Fruit fly (Drosophila melanogaster) whole organism, embryonic: Measurements from ENCODE around the gene CG43737.

Experiments used
- CG10267 ChIP-seq: fragments of 200-800 bp; sonication (Bioruptor generic); optimal IDR thresholded peaks from 2 replicates; lab custom pipeline; 2018; ENCODE audit warnings: missing biosample characterization, mild to moderate bottlenecking, missing genetic modification characterization, moderate library complexity
- CG11247 ChIP-seq: fragments of 200-800 bp; sonication (Bioruptor generic); IDR thresholded peaks from 2 replicates; pipeline ENCODE4 v1.3.6; 2022; ENCODE audit warnings: missing biosample characterization, missing genetic modification characterization
- CG11504 ChIP-seq: fragments of 200-800 bp; sonication (Bioruptor generic); optimal IDR thresholded peaks from 3 replicates; lab custom pipeline; 2019; ENCODE audit warnings: missing biosample characterization, mild to moderate bottlenecking, missing genetic modification characterization, moderate library complexity
- CG13894 ChIP-seq: fragments of 200-800 bp; sonication (Bioruptor generic); optimal IDR thresholded peaks from 3 replicates; lab custom pipeline; 2018; ENCODE audit warnings: missing biosample characterization, mild to moderate bottlenecking, missing genetic modification characterization, moderate library complexity
- CG14050 ChIP-seq: fragments of 200-800 bp; sonication (Bioruptor generic); IDR thresholded peaks from 3 replicates; pipeline ENCODE4 v1.3.6; 2022; ENCODE audit warnings: missing biosample characterization, missing genetic modification characterization
- CG14667 ChIP-seq: fragments of 200-800 bp; sonication (Bioruptor generic); IDR thresholded peaks from 2 replicates; pipeline ENCODE4 v1.3.6; 2022; ENCODE audit warnings: missing biosample characterization, missing genetic modification characterization
- CG15514 ChIP-seq: fragments of 200-800 bp; sonication (Bioruptor generic); optimal IDR thresholded peaks from 3 replicates; lab custom pipeline; 2017; ENCODE audit warnings: missing biosample characterization, missing genetic modification characterization, mild to moderate bottlenecking, moderate library complexity, missing genetic modification reagents
- CG1602 ChIP-seq: fragments of 200-800 bp; sonication (Bioruptor generic); optimal IDR thresholded peaks from 3 replicates; lab custom pipeline; 2016; ENCODE audit warnings: missing biosample characterization, missing genetic modification characterization
- CG17361 ChIP-seq: fragments of 200-800 bp; sonication (Bioruptor generic); IDR thresholded peaks from 3 replicates; pipeline ENCODE4 v1.3.6; 2022; ENCODE audit warnings: missing biosample characterization, missing genetic modification characterization
- CG17385 ChIP-seq: fragments of 200-800 bp; sonication (Bioruptor generic); optimal IDR thresholded peaks from 3 replicates; lab custom pipeline; 2018; ENCODE audit warnings: missing biosample characterization, mild to moderate bottlenecking, missing genetic modification characterization
- CG17568 ChIP-seq: fragments of 200-800 bp; sonication (Bioruptor generic); optimal IDR thresholded peaks from 2 replicates; lab custom pipeline; 2018; ENCODE audit warnings: missing biosample characterization, mild to moderate bottlenecking, missing genetic modification characterization, moderate library complexity
- CG2678 ChIP-seq: fragments of 200-800 bp; sonication (Bioruptor generic); optimal IDR thresholded peaks from 3 replicates; lab custom pipeline; 2019; ENCODE audit warnings: missing biosample characterization, mild to moderate bottlenecking, missing genetic modification characterization, moderate library complexity
- CG3281 ChIP-seq: fragments of 200-800 bp; sonication (Bioruptor generic); optimal IDR thresholded peaks from 3 replicates; lab custom pipeline; 2017; ENCODE audit warnings: missing biosample characterization, mild to moderate bottlenecking, missing genetic modification characterization
- CG4730 ChIP-seq: fragments of 200-800 bp; sonication (Bioruptor generic); IDR thresholded peaks from 2 replicates; pipeline ENCODE4 v1.3.6; 2022; ENCODE audit warnings: missing biosample characterization, missing genetic modification characterization
- CG5180 ChIP-seq: fragments of 200-800 bp; sonication (Bioruptor generic); optimal IDR thresholded peaks from 3 replicates; lab custom pipeline; 2017; ENCODE audit warnings: missing biosample characterization, missing genetic modification characterization, mild to moderate bottlenecking, moderate library complexity, missing genetic modification reagents
- CG9727 ChIP-seq: fragments of 200-800 bp; sonication (Bioruptor generic); optimal IDR thresholded peaks from 3 replicates; lab custom pipeline; 2017; ENCODE audit warnings: missing biosample characterization, mild to moderate bottlenecking, missing genetic modification characterization
- CG9797 ChIP-seq: fragments of 200-800 bp; sonication (Bioruptor generic); optimal IDR thresholded peaks from 3 replicates; lab custom pipeline; 2018; ENCODE audit warnings: missing biosample characterization, mild to moderate bottlenecking, missing genetic modification characterization
- CG9932 ChIP-seq: fragments of 200-800 bp; sonication (Bioruptor generic); IDR thresholded peaks from 2 replicates; pipeline ENCODE4 v1.3.6; 2022; ENCODE audit warnings: missing biosample characterization, missing genetic modification characterization
- Dad ChIP-seq: fragments of 200-800 bp; sonication (Bioruptor generic); optimal IDR thresholded peaks from 3 replicates; lab custom pipeline; 2016; ENCODE audit warnings: missing biosample characterization, missing genetic modification characterization
- Deaf1 ChIP-seq: fragments of 200-800 bp; optimal IDR thresholded peaks from 3 replicates; lab custom pipeline; 2019; ENCODE audit warnings: missing biosample characterization, mild to moderate bottlenecking, missing genetic modification characterization, moderate library complexity
- ERR ChIP-seq: fragments of 200-800 bp; sonication (Bioruptor generic); optimal IDR thresholded peaks from 2 replicates; lab custom pipeline; 2016; ENCODE audit warnings: missing biosample characterization, missing genetic modification characterization
- HLH4C ChIP-seq: fragments of 200-800 bp; sonication (Bioruptor generic); IDR thresholded peaks from 3 replicates; pipeline ENCODE4 v1.3.6; 2022; ENCODE audit warnings: missing biosample characterization, missing genetic modification characterization; ENCODE audit not compliant: partially characterized antibody
- Hr3 ChIP-seq: fragments of 200-800 bp; sonication (Bioruptor generic); optimal IDR thresholded peaks from 3 replicates; lab custom pipeline; 2016; ENCODE audit warnings: missing biosample characterization, missing genetic modification characterization
- Jarid2 ChIP-seq: fragments of 200-800 bp; sonication (Bioruptor generic); optimal IDR thresholded peaks from 3 replicates; lab custom pipeline; 2017; ENCODE audit warnings: mild to moderate bottlenecking, missing biosample characterization, missing genetic modification reagents, missing genetic modification characterization
- Med ChIP-seq: fragments of 200-800 bp; sonication (Bioruptor generic); peaks from one replicate; lab custom pipeline; 2016; ENCODE audit warnings: missing biosample characterization, missing genetic modification characterization, mild to moderate bottlenecking, inconsistent platforms, moderate library complexity
- NC2β ChIP-seq: fragments of 200-800 bp; sonication (Bioruptor generic); optimal IDR thresholded peaks from 2 replicates; lab custom pipeline; 2016; ENCODE audit warnings: missing biosample characterization, missing genetic modification characterization
- Oli ChIP-seq: fragments of 200-800 bp; sonication (Bioruptor generic); optimal IDR thresholded peaks from 2 replicates; lab custom pipeline; 2018; ENCODE audit warnings: missing biosample characterization, mild to moderate bottlenecking, missing genetic modification characterization, moderate library complexity
- Scr ChIP-seq: fragments of 200-800 bp; sonication (Bioruptor generic); IDR thresholded peaks from 2 replicates; pipeline ENCODE4 v1.3.6; 2022; ENCODE audit warnings: missing biosample characterization, missing genetic modification characterization; ENCODE audit not compliant: partially characterized antibody
- Six4 ChIP-seq: fragments of 200-800 bp; sonication (Bioruptor generic); optimal IDR thresholded peaks from 2 replicates; lab custom pipeline; 2016; ENCODE audit warnings: missing biosample characterization, missing genetic modification characterization
- Sox100B ChIP-seq: fragments of 200-800 bp; sonication (Bioruptor generic); optimal IDR thresholded peaks from 3 replicates; lab custom pipeline; 2018; ENCODE audit warnings: missing biosample characterization, mild to moderate bottlenecking, missing genetic modification characterization
- ara ChIP-seq: fragments of 200-800 bp; sonication (Bioruptor generic); IDR thresholded peaks from 2 replicates; pipeline ENCODE4 v1.3.6; 2022; ENCODE audit warnings: missing biosample characterization, missing genetic modification characterization
- br ChIP-seq: fragments of >200 bp; optimal IDR thresholded peaks from 2 replicates; lab custom pipeline; 2017
- btn ChIP-seq: fragments of 200-800 bp; sonication (Bioruptor generic); optimal IDR thresholded peaks from 2 replicates; lab custom pipeline; 2016; ENCODE audit warnings: missing biosample characterization, missing genetic modification characterization
- cg ChIP-seq: fragments of 200-800 bp; sonication (Bioruptor generic); optimal IDR thresholded peaks from 3 replicates; lab custom pipeline; 2019; ENCODE audit warnings: missing biosample characterization, mild to moderate bottlenecking, missing genetic modification characterization, moderate library complexity
- chinmo ChIP-seq: fragments of 200-800 bp; sonication (Bioruptor generic); IDR thresholded peaks from 4 replicates; pipeline ENCODE4 v1.3.6; 2022; ENCODE audit warnings: missing biosample characterization, missing genetic modification characterization; ENCODE audit not compliant: partially characterized antibody
- dimm ChIP-seq: fragments of 200-800 bp; sonication (Bioruptor generic); IDR thresholded peaks from 2 replicates; pipeline ENCODE4 v1.3.6; 2022; ENCODE audit warnings: missing biosample characterization, missing genetic modification characterization
- fd3F ChIP-seq: fragments of 200-800 bp; sonication (Bioruptor generic); optimal IDR thresholded peaks from 2 replicates; lab custom pipeline; 2018; ENCODE audit warnings: missing biosample characterization, mild to moderate bottlenecking, missing genetic modification characterization, moderate library complexity
- fu2 ChIP-seq: fragments of 200-800 bp; sonication (Bioruptor generic); optimal IDR thresholded peaks from 2 replicates; lab custom pipeline; 2016; ENCODE audit warnings: missing biosample characterization, missing genetic modification characterization
- lbe ChIP-seq: fragments of 200-800 bp; sonication (Bioruptor generic); optimal IDR thresholded peaks from 2 replicates; lab custom pipeline; 2016; ENCODE audit warnings: missing biosample characterization, mild to moderate bottlenecking, missing genetic modification characterization
- prd ChIP-seq, 3 experiments: fragments of >200 bp in 2 of 3; fragments of 200-800 bp in 1 of 3; sonication (Bioruptor generic) in 1 of 3; optimal IDR thresholded peaks in 2 of 3; IDR thresholded peaks in 1 of 3; 2 replicates in 2 of 3; 3 replicates in 1 of 3; pipeline versions ENCODE4 v1.3.6 to Lab custom; 2017 to 2022; ENCODE audit warnings: missing biosample characterization in 1 of 3, missing genetic modification characterization in 1 of 3
- psq ChIP-seq: fragments of 200-800 bp; sonication (Bioruptor generic); optimal IDR thresholded peaks from 2 replicates; lab custom pipeline; 2017; ENCODE audit warnings: missing biosample characterization, missing genetic modification characterization
- repo ChIP-seq: fragments of 200-800 bp; sonication (Bioruptor generic); optimal IDR thresholded peaks from 2 replicates; lab custom pipeline; 2016; ENCODE audit warnings: missing biosample characterization, missing genetic modification characterization
- sr ChIP-seq: fragments of 200-800 bp; sonication (Bioruptor generic); IDR thresholded peaks from 3 replicates; pipeline ENCODE4 v1.3.6; 2022; ENCODE audit warnings: missing biosample characterization, missing genetic modification characterization
- ttk ChIP-seq: fragments of 200-800 bp; sonication (Bioruptor generic); IDR thresholded peaks from 2 replicates; pipeline ENCODE4 v2.1.2; 2022; ENCODE audit warnings: missing biosample characterization, missing genetic modification characterization
- vvl ChIP-seq: fragments of 200-800 bp; sonication (Bioruptor generic); IDR thresholded peaks from 2 replicates; pipeline ENCODE4 v1.3.6; 2022; ENCODE audit warnings: missing biosample characterization, missing genetic modification characterization

Gene CG43737

dm6 chrX:15175171-15175883 is at the start of gene CG43737 (continued):
- TF ChIP-seq prd (optimal IDR thresholded peaks at IDR 0.05; lab: Kevin White, UChicago) (no peak), prd (GFP tag; IDR thresholded peaks at IDR 0.05; lab: Robert Waterston, UW) (no peak), Deaf1 (tag; lab: Kevin White, UChicago) (peak; percentile 97), CG10267 (tag; lab: Kevin White, UChicago) (peak; percentile 20), CG17385 (GFP tag; lab: Kevin White, UChicago) (no peak), Dad (GFP tag; lab: Kevin White, UChicago) (no peak), Jarid2 (GFP tag; lab: Kevin White, UChicago) (peak; percentile 7), HLH4C (GFP tag; lab: Robert Waterston, UW) (0 out of 3 replicates have a peak, but pooled peaks have one; percentile 9), CG13894 (tag; lab: Kevin White, UChicago) (peak; percentile 31), Oli (no peak), ara (GFP tag; lab: Robert Waterston, UW) (no peak), CG9727 (GFP tag; lab: Kevin White, UChicago) (no peak)
- TF ChIP-seq, all 482 proteins: peak for 20

- no peak for TF ChIP-seq br (lab: Kevin White, UChicago)
- TF ChIP-seq chinmo (GFP tag; lab: Robert Waterston, UW) = 0 out of 4 replicates have a peak, but pooled peaks have one; percentile 62
- TF ChIP-seq Hr3 = no peak
- no peak for TF ChIP-seq Sox100B
- TF ChIP-seq CG15514 (GFP tag; lab: Kevin White, UChicago) = peak; percentile 13
- TF ChIP-seq Six4 = no peak
- TF ChIP-seq repo (GFP tag; lab: Kevin White, UChicago) = no peak
- TF ChIP-seq CG14667 = no peak
- peak; percentile 79 for TF ChIP-seq CG5180 (GFP tag; lab: Kevin White, UChicago)
- TF ChIP-seq CG2678 (tag; lab: Kevin White, UChicago) = no peak
- peak; percentile 89 for TF ChIP-seq Deaf1 (tag; lab: Kevin White, UChicago)
- TF ChIP-seq CG4730 (GFP tag; lab: Robert Waterston, UW) = no peak
- peak; percentile 42 for TF ChIP-seq cg
- TF ChIP-seq CG1602 (GFP tag; lab: Kevin White, UChicago) = no peak
- no peak for TF ChIP-seq CG3281 (GFP tag; lab: Kevin White, UChicago)
- TF ChIP-seq vvl (GFP tag; lab: Robert Waterston, UW) = no peak
- TF ChIP-seq sr = 0 out of 3 replicates have a peak, but pooled peaks have one; percentile 8
- TF ChIP-seq NC2β (GFP tag; lab: Kevin White, UChicago) = no peak
- TF ChIP-seq CG17568 (GFP tag; lab: Kevin White, UChicago) = no peak
- no peak for TF ChIP-seq ERR (GFP tag; lab: Kevin White, UChicago)
- no peak for TF ChIP-seq CG9797 (GFP tag; lab: Kevin White, UChicago)
- TF ChIP-seq psq (GFP tag; lab: Kevin White, UChicago) = no peak
- no peak for TF ChIP-seq Scr (GFP tag; lab: Robert Waterston, UW)
- peak; percentile 13 for TF ChIP-seq CG13894 (tag; lab: Kevin White, UChicago)
- no peak for TF ChIP-seq fu2 (GFP tag; lab: Kevin White, UChicago)
- no peak for TF ChIP-seq lbe (GFP tag; lab: Kevin White, UChicago)
- peak; percentile 40; the same call in 1 of the 3 replicates for TF ChIP-seq CG14050 (GFP tag; lab: Robert Waterston, UW)
- no peak for TF ChIP-seq fd3F (GFP tag; lab: Kevin White, UChicago)
- TF ChIP-seq CG9932 = no peak
- TF ChIP-seq CG11247 = no peak
- TF ChIP-seq ttk = no peak
- TF ChIP-seq Med (GFP tag; lab: Kevin White, UChicago) = peak; percentile 71
- TF ChIP-seq btn (GFP tag; lab: Kevin White, UChicago) = no peak
- no peak for TF ChIP-seq CG17361 (GFP tag; lab: Robert Waterston, UW)
- TF ChIP-seq CG11504 (tag; lab: Kevin White, UChicago) = no peak
- no peak for TF ChIP-seq CG9727 (GFP tag; lab: Kevin White, UChicago)
- TF ChIP-seq dimm = no peak
Measured at dm6 chrX:15125496-15125895, 49.7 kb upstream of the CG43737 start, which contains the start of gene drd. drd (plus strand) TSS chrX:15125753.
